Worm (Caenorhabditis elegans) whole organism, mixed stage, embryonic: ENCODE results near the gene hot-2.

Source experiments
- ceh-43 ChIP-seq: fragments of 200-800 bp; sonication (Bioruptor generic); optimal IDR thresholded peaks from 2 replicates; lab custom pipeline; 2018; ENCODE audit warnings: mild to moderate bottlenecking, missing genetic modification characterization, moderate library complexity, missing compliant biosample characterization
- ces-1 ChIP-seq: fragments of 150-350 bp; optimal IDR thresholded peaks from 2 replicates; lab custom pipeline; 2014; ENCODE audit warnings: missing biosample characterization, missing genetic modification reagents, missing genetic modification characterization
- elt-1 ChIP-seq: sonication (generic microtip); optimal IDR thresholded peaks from 2 replicates; lab custom pipeline; 2017; ENCODE audit warnings: missing genetic modification characterization, mild to moderate bottlenecking, missing compliant biosample characterization, antibody characterized with exemption, moderate library complexity, borderline replicate concordance; ENCODE audit not compliant: insufficient read depth
- lsy-2 ChIP-seq: fragments of 150-350 bp; optimal IDR thresholded peaks from 2 replicates; lab custom pipeline; 2014; ENCODE audit warnings: missing biosample characterization, missing genetic modification characterization
- nhr-12 ChIP-seq: fragments of 150-350 bp; optimal IDR thresholded peaks from 2 replicates; lab custom pipeline; 2014; ENCODE audit warnings: missing biosample characterization, missing genetic modification characterization
- nhr-28 ChIP-seq: fragments of 150-350 bp; optimal IDR thresholded peaks from 2 replicates; lab custom pipeline; 2014; ENCODE audit warnings: missing biosample characterization, missing genetic modification characterization
- snpc-4 ChIP-seq: fragments of 150-350 bp; optimal IDR thresholded peaks from 2 replicates; lab custom pipeline; 2014; ENCODE audit warnings: missing biosample characterization, missing genetic modification characterization
- ztf-11 ChIP-seq: fragments of 150-350 bp; optimal IDR thresholded peaks from 2 replicates; lab custom pipeline; 2014; ENCODE audit warnings: missing biosample characterization, missing genetic modification characterization

ce11 chrV:19189963-19190597 lies 15.5 kb downstream of the hot-2 start, which contains the start of the genes Y39B6A.3 and pph-5:
- TF ChIP-seq ztf-11 (no peak), nhr-12 (tag; lab: Kevin White, UChicago) (no peak), nhr-28 (tag; lab: Kevin White, UChicago) (no peak), lsy-2 (tag; lab: Kevin White, UChicago) (peak; percentile 13), ceh-43 (GFP tag; lab: Kevin White, UChicago) (no peak), elt-1 (tag; lab: Kevin White, UChicago) (no peak), snpc-4 (tag; lab: Kevin White, UChicago) (no peak), ces-1 (GFP tag; lab: Kevin White, UChicago) (peak; percentile 20)
